Worm (Caenorhabditis elegans): Measurements from ENCODE around the gene pho-4.

The pho-4 gene

DNA sequence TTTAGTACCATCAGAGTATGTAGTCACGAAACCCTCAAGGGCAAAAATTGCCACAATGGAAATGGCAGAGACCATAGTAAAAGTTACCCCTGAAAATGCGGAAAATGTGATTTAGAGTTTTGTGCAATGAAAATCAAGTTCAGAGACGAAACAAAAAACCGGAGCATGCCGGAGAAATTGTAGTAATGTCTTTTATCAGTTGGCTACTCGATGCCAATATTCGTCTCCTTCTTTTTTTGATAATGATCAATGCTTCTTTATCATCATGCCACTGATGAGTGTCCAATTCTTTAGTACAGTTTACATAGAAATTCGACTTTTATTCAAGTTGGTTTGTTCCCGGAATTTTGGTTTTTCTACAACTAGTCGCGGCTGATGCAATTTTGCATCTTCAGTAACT, 2.5 kb downstream of the pho-4 start, which contains the start of gene pho-1:
pho-1 (minus strand) TSS at position 89 of the 400 bp plus-strand sequence.
- TF ChIP-seq mes-2 (tag; optimal IDR thresholded peaks at IDR 0.05; ENCODE audit: poor library complexity, severe bottlenecking) (no peak), nhr-237 (tag; optimal IDR thresholded peaks at IDR 0.05) (no peak), nhr-6 (tag; optimal IDR thresholded peaks at IDR 0.05) (no peak), nhr-102 (tag; optimal IDR thresholded peaks at IDR 0.05) (no peak), ztf-7 (tag; optimal IDR thresholded peaks at IDR 0.05) (no peak), tag-97 (GFP tag; IDR thresholded peaks at IDR 0.05) (no peak), nhr-76 (tag; optimal IDR thresholded peaks at IDR 0.05) (no peak), lin-29 (GFP tag; IDR thresholded peaks at IDR 0.05) (no peak), F26F4.8 (GFP tag; conservative IDR thresholded peaks at IDR 0.05) (no peak), madf-9 (GFP tag; conservative IDR thresholded peaks at IDR 0.05) (no peak), dve-1 (tag; optimal IDR thresholded peaks at IDR 0.05; ENCODE audit: insufficient read depth) (peak; percentile 29), madf-5 (GFP tag; IDR thresholded peaks at IDR 0.05) (no peak), nhr-11 (tag; optimal IDR thresholded peaks at IDR 0.05) (no peak), nhr-42 (GFP tag; IDR thresholded peaks at IDR 0.05) (no peak), dpl-1 (GFP tag; optimal IDR thresholded peaks at IDR 0.05) (no peak), hlh-11 (tag; optimal IDR thresholded peaks at IDR 0.05) (peak; percentile 41), nhr-41 (GFP tag; IDR thresholded peaks at IDR 0.05) (no peak), F10B5.3 (tag; optimal IDR thresholded peaks at IDR 0.05) (no peak), pqm-1 (tag; optimal IDR thresholded peaks at IDR 0.05) (peak; percentile 66), duxl-1 (tag; optimal IDR thresholded peaks at IDR 0.05; ENCODE audit: poor library complexity) (no peak), mxl-3 (GFP tag; optimal IDR thresholded peaks at IDR 0.05) (no peak), ceh-82 (tag; optimal IDR thresholded peaks at IDR 0.05) (no peak), lin-15B (tag; optimal IDR thresholded peaks at IDR 0.05) (no peak), ctbp-1 (GFP tag; IDR thresholded peaks at IDR 0.05) (no peak), ceh-20 (GFP tag; IDR thresholded peaks at IDR 0.05) (no peak), nhr-25 (tag; optimal IDR thresholded peaks at IDR 0.05; ENCODE audit: borderline replicate concordance, insufficient read depth) (no peak), mep-1 (tag; optimal IDR thresholded peaks at IDR 0.05) (no peak), D1046.2 (GFP tag; IDR thresholded peaks at IDR 0.05) (no peak), fkh-10 (GFP tag; optimal IDR thresholded peaks at IDR 0.05) (no peak), ama-1 (optimal IDR thresholded peaks at IDR 0.05) (no peak), saeg-2 (GFP tag; IDR thresholded peaks at IDR 0.05) (no peak), sdz-12 (GFP tag; optimal IDR thresholded peaks at IDR 0.05) (no peak), lin-39 (tag; optimal IDR thresholded peaks at IDR 0.05) (no peak), mxl-2 (GFP tag; conservative IDR thresholded peaks at IDR 0.05) (no peak), nhr-28 (tag; optimal IDR thresholded peaks at IDR 0.05) (peak; percentile 67), zip-11 (GFP tag; IDR thresholded peaks at IDR 0.05) (no peak), dmd-6 (GFP tag; IDR thresholded peaks at IDR 0.05) (peak; percentile 39; the same call in 1 of the 2 replicates), daf-16 (GFP tag; optimal IDR thresholded peaks at IDR 0.05) (no peak), daf-16 (tag; optimal IDR thresholded peaks at IDR 0.05) (peak; percentile 28), zfp-3 (GFP tag; conservative IDR thresholded peaks at IDR 0.05) (no peak), lir-3 (tag; optimal IDR thresholded peaks at IDR 0.05) (no peak), php-3 (GFP tag; IDR thresholded peaks at IDR 0.05) (peak; percentile 23; the same call in 1 of the 2 replicates), zag-1 (tag; optimal IDR thresholded peaks at IDR 0.05) (no peak)

ce11 chrII:5234728-5235127, 3.5 kb downstream of the pho-4 start:
- TF ChIP-seq hlh-11 (tag; optimal IDR thresholded peaks at IDR 0.05) (peak; percentile 30), fkh-10 (GFP tag; optimal IDR thresholded peaks at IDR 0.05) (no peak), tag-97 (GFP tag; IDR thresholded peaks at IDR 0.05) (no peak), nhr-28 (tag; optimal IDR thresholded peaks at IDR 0.05) (peak; percentile 14), dmd-6 (GFP tag; IDR thresholded peaks at IDR 0.05) (0 out of 2 replicates have a peak, but pooled peaks have one; percentile 7), dve-1 (tag; optimal IDR thresholded peaks at IDR 0.05; ENCODE audit: insufficient read depth) (peak; percentile 2), pqm-1 (tag; optimal IDR thresholded peaks at IDR 0.05) (peak; percentile 41), daf-16 (GFP tag; optimal IDR thresholded peaks at IDR 0.05) (no peak), daf-16 (tag; optimal IDR thresholded peaks at IDR 0.05) (peak; percentile 10)
